Worm (Caenorhabditis elegans) whole organism, L4 larva: ENCODE results near the gene rbc-2.

Experiments
- ceh-82 ChIP-seq: sonication (generic microtip); optimal IDR thresholded peaks from 2 replicates; lab custom pipeline; 2017; ENCODE audit warnings: missing biosample characterization, missing genetic modification characterization
- daf-16 ChIP-seq, 3 experiments: sonication (generic microtip); optimal IDR thresholded peaks; 2 replicates each; lab custom pipeline; 2016 to 2017; ENCODE audit warnings: missing genetic modification characterization in 3 of 3, missing genetic modification reagents in 3 of 3, mild to moderate bottlenecking in 2 of 3, missing compliant biosample characterization in 2 of 3, missing biosample characterization in 1 of 3, moderate library complexity in 1 of 3
- lin-29 ChIP-seq: fragments of 200-800 bp; sonication (Bioruptor generic); IDR thresholded peaks from 2 replicates; pipeline ENCODE4 v1.3.6; 2022; ENCODE audit warnings: missing genetic modification reagents, missing genetic modification characterization, missing compliant biosample characterization
- mxl-2 ChIP-seq: fragments of 200-800 bp; sonication (Bioruptor generic); conservative IDR thresholded peaks from 2 replicates; pipeline ENCODE4 v1.3.6; 2022; ENCODE audit warnings: missing genetic modification reagents, missing genetic modification characterization, missing compliant biosample characterization
- nhr-77 ChIP-seq: fragments of 150-350 bp; optimal IDR thresholded peaks from 2 replicates; lab custom pipeline; 2014; ENCODE audit warnings: missing biosample characterization, missing genetic modification characterization
- rbr-2 ChIP-seq: sonication (generic microtip); optimal IDR thresholded peaks from 2 replicates; lab custom pipeline; 2016; ENCODE audit warnings: missing genotype, missing genetic modification characterization, missing compliant biosample characterization
- skn-1 ChIP-seq: fragments of 150-350 bp; optimal IDR thresholded peaks from 2 replicates; lab custom pipeline; 2014; ENCODE audit warnings: missing biosample characterization, missing genetic modification characterization
- snpc-4 ChIP-seq: fragments of 150-350 bp; optimal IDR thresholded peaks from 2 replicates; lab custom pipeline; 2014; ENCODE audit warnings: missing biosample characterization, missing genetic modification characterization
- tag-97 ChIP-seq: fragments of 200-800 bp; sonication (Bioruptor generic); IDR thresholded peaks from 2 replicates; pipeline ENCODE4 v1.3.6; 2022; ENCODE audit warnings: missing genetic modification characterization, missing compliant biosample characterization
- unc-39 ChIP-seq: sonication (generic microtip); optimal IDR thresholded peaks from 2 replicates; lab custom pipeline; 2017; ENCODE audit warnings: missing biosample characterization, missing genetic modification characterization

DNA sequence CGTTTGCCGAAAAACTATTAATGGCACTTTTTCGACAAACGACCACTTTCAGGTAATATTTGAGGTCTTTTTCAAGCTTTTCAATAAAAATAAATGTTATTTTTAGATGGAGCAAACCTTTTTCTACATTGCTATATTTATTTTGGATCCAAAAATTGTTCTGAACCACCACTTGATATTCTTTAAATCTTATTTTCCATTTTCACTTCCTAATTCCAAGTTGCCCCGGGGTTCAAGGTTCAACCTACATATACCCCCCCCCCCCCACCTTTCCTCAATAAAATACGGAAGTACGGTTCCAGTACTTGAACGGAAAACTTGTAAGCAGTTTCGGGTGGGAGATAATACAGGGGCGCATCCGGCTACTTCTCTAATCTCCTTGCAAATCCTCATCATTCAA is 20.0 kb downstream of the rbc-2 start, which contains the start of gene Y54F10AM.6:
- TF ChIP-seq tag-97 (GFP tag; lab: Robert Waterston, UW) = no peak
- no peak for TF ChIP-seq skn-1 (tag; lab: Kevin White, UChicago)
- no peak for TF ChIP-seq daf-16 (GFP tag; optimal IDR thresholded peaks at IDR 0.05; lab: Kevin White, UChicago)
- TF ChIP-seq daf-16 (tag; optimal IDR thresholded peaks at IDR 0.05; lab: Kevin White, UChicago) = no peak
- TF ChIP-seq nhr-77 (tag; lab: Kevin White, UChicago) = no peak
- no peak for TF ChIP-seq snpc-4 (tag; lab: Kevin White, UChicago)
- no peak for TF ChIP-seq lin-29 (GFP tag; lab: Robert Waterston, UW)
- no peak for TF ChIP-seq unc-39
- no peak for TF ChIP-seq ceh-82
- no peak for TF ChIP-seq mxl-2 (GFP tag; lab: Robert Waterston, UW)
- no peak for TF ChIP-seq rbr-2
